Fruit fly (Drosophila melanogaster) whole organism, prepupa: Measurements from ENCODE around the gene Cyp4d2.

Experiments
- Blimp-1 ChIP-seq: fragments of 200-800 bp; sonication (Bioruptor generic); optimal IDR thresholded peaks from 3 replicates; lab custom pipeline; 2017; ENCODE audit warnings: missing biosample characterization, missing genetic modification characterization, mild to moderate bottlenecking, moderate library complexity, missing genetic modification reagents
- CG10631 ChIP-seq: fragments of 200-800 bp; sonication (Bioruptor generic); optimal IDR thresholded peaks from 2 replicates; lab custom pipeline; 2016; ENCODE audit warnings: missing biosample characterization, missing genetic modification characterization
- CG10669 ChIP-seq: fragments of 200-800 bp; sonication (Bioruptor generic); optimal IDR thresholded peaks from 3 replicates; lab custom pipeline; 2018; ENCODE audit warnings: missing biosample characterization, mild to moderate bottlenecking, missing genetic modification characterization, moderate library complexity
- CG11294 ChIP-seq: fragments of 200-800 bp; sonication (Bioruptor generic); IDR thresholded peaks from 2 replicates; pipeline ENCODE4 v1.3.6; 2022; ENCODE audit warnings: missing biosample characterization, missing genetic modification characterization
- CG11762 ChIP-seq: fragments of 200-800 bp; sonication (Bioruptor generic); optimal IDR thresholded peaks from 3 replicates; lab custom pipeline; 2016; ENCODE audit warnings: missing biosample characterization, missing genetic modification characterization; ENCODE audit not compliant: insufficient read depth
- CG11902 ChIP-seq: fragments of 200-800 bp; sonication (Bioruptor generic); optimal IDR thresholded peaks from 3 replicates; lab custom pipeline; 2016; ENCODE audit warnings: missing biosample characterization, missing genetic modification characterization
- CG15336 ChIP-seq: fragments of 200-800 bp; sonication (Bioruptor generic); IDR thresholded peaks from 2 replicates; pipeline ENCODE4 v1.3.6; 2022; ENCODE audit warnings: missing biosample characterization, missing genetic modification characterization
- CG1621 ChIP-seq: fragments of 200-800 bp; sonication (Bioruptor generic); optimal IDR thresholded peaks from 3 replicates; lab custom pipeline; 2018; ENCODE audit warnings: missing biosample characterization, mild to moderate bottlenecking, missing genetic modification characterization
- CG32006 ChIP-seq: fragments of 200-800 bp; sonication (Bioruptor generic); optimal IDR thresholded peaks from 3 replicates; lab custom pipeline; 2017; ENCODE audit warnings: missing biosample characterization, mild to moderate bottlenecking, missing genetic modification characterization
- CG3919 ChIP-seq: fragments of 200-800 bp; sonication (Bioruptor generic); optimal IDR thresholded peaks from 3 replicates; lab custom pipeline; 2016; ENCODE audit warnings: missing biosample characterization, missing genetic modification characterization
- CG6163 ChIP-seq: fragments of 200-800 bp; sonication (Bioruptor generic); IDR thresholded peaks from 3 replicates; pipeline ENCODE4 v1.3.6; 2022; ENCODE audit warnings: missing biosample characterization, missing genetic modification characterization
- CG6276 ChIP-seq: fragments of 200-800 bp; sonication (Bioruptor generic); optimal IDR thresholded peaks from 2 replicates; lab custom pipeline; 2017; ENCODE audit warnings: missing biosample characterization, mild to moderate bottlenecking, missing genetic modification characterization
- CG6854 ChIP-seq: fragments of 200-800 bp; sonication (Bioruptor generic); optimal IDR thresholded peaks from 2 replicates; lab custom pipeline; 2017; ENCODE audit warnings: missing biosample characterization, mild to moderate bottlenecking, missing genetic modification characterization
- CG7368 ChIP-seq: fragments of 200-800 bp; sonication (Bioruptor generic); optimal IDR thresholded peaks from 3 replicates; lab custom pipeline; 2016; ENCODE audit warnings: missing biosample characterization, missing genetic modification characterization
- CG8119 ChIP-seq: fragments of 200-800 bp; sonication (Bioruptor generic); IDR thresholded peaks from 3 replicates; pipeline ENCODE4 v1.3.6; 2022; ENCODE audit warnings: missing biosample characterization, missing genetic modification characterization
- Eip75B ChIP-seq: fragments of 200-800 bp; sonication (Bioruptor generic); optimal IDR thresholded peaks from 3 replicates; lab custom pipeline; 2016; ENCODE audit warnings: missing biosample characterization, missing genetic modification characterization
- Eip78C ChIP-seq: fragments of 200-800 bp; sonication (Bioruptor generic); peaks from one replicate; lab custom pipeline; 2016; ENCODE audit warnings: missing biosample characterization, missing genetic modification characterization
- Ets21C ChIP-seq: fragments of 200-800 bp; sonication (Bioruptor generic); optimal IDR thresholded peaks from 3 replicates; lab custom pipeline; 2016; ENCODE audit warnings: missing biosample characterization, missing genetic modification characterization
- Ets96B ChIP-seq: fragments of 200-800 bp; optimal IDR thresholded peaks from 2 replicates; lab custom pipeline; 2019; ENCODE audit warnings: missing biosample characterization, mild to moderate bottlenecking, missing genetic modification characterization, moderate library complexity
- Gug ChIP-seq: fragments of 200-800 bp; sonication (Bioruptor generic); IDR thresholded peaks from 2 replicates; pipeline ENCODE4 v1.3.6; 2022; ENCODE audit warnings: missing biosample characterization, missing genetic modification characterization
- Hr39 ChIP-seq: fragments of 200-800 bp; sonication (Bioruptor generic); optimal IDR thresholded peaks from 2 replicates; lab custom pipeline; 2016; ENCODE audit warnings: missing biosample characterization, missing genetic modification characterization
- Hr4 ChIP-seq: fragments of 200-800 bp; sonication (Bioruptor generic); optimal IDR thresholded peaks from 3 replicates; lab custom pipeline; 2016; ENCODE audit warnings: missing biosample characterization, missing genetic modification characterization
- Met ChIP-seq: fragments of 200-800 bp; sonication (Bioruptor generic); optimal IDR thresholded peaks from 3 replicates; lab custom pipeline; 2016; ENCODE audit warnings: missing biosample characterization, missing genetic modification characterization
- Smox ChIP-seq: fragments of 200-800 bp; sonication (Bioruptor generic); optimal IDR thresholded peaks from 3 replicates; lab custom pipeline; 2016; ENCODE audit warnings: missing biosample characterization, missing genetic modification characterization
- Sox102F ChIP-seq: fragments of 200-800 bp; sonication (Bioruptor generic); optimal IDR thresholded peaks from 2 replicates; lab custom pipeline; 2016; ENCODE audit warnings: missing biosample characterization, mild to moderate bottlenecking, missing genetic modification characterization
- Sox14 ChIP-seq: fragments of 200-800 bp; sonication (Bioruptor generic); optimal IDR thresholded peaks from 3 replicates; lab custom pipeline; 2016; ENCODE audit warnings: missing biosample characterization, missing genetic modification characterization
- achi ChIP-seq: fragments of 200-800 bp; sonication (Bioruptor generic); optimal IDR thresholded peaks from 3 replicates; lab custom pipeline; 2016; ENCODE audit warnings: missing biosample characterization, missing genetic modification characterization
- acj6 ChIP-seq: fragments of 200-800 bp; sonication (Bioruptor generic); optimal IDR thresholded peaks from 3 replicates; lab custom pipeline; 2016; ENCODE audit warnings: missing biosample characterization, missing genetic modification characterization
- cyc ChIP-seq: fragments of 200-800 bp; sonication (Bioruptor generic); optimal IDR thresholded peaks from 3 replicates; lab custom pipeline; 2016; ENCODE audit warnings: missing biosample characterization, missing genetic modification characterization
- dsx ChIP-seq: fragments of 200-800 bp; optimal IDR thresholded peaks from 3 replicates; lab custom pipeline; 2019; ENCODE audit warnings: missing biosample characterization, mild to moderate bottlenecking, missing genetic modification characterization, moderate library complexity; ENCODE audit not compliant: poor library complexity, severe bottlenecking
- eg ChIP-seq: fragments of 200-800 bp; sonication (Bioruptor generic); IDR thresholded peaks from 3 replicates; pipeline ENCODE4 v1.3.6; 2022; ENCODE audit warnings: missing biosample characterization, missing genetic modification characterization
- esn ChIP-seq: fragments of 200-800 bp; sonication (Bioruptor generic); optimal IDR thresholded peaks from 2 replicates; lab custom pipeline; 2016; ENCODE audit warnings: missing biosample characterization, mild to moderate bottlenecking, missing genetic modification characterization, moderate library complexity
- fd85E ChIP-seq: fragments of 200-800 bp; sonication (Bioruptor generic); optimal IDR thresholded peaks from 3 replicates; lab custom pipeline; 2016; ENCODE audit warnings: missing biosample characterization, missing genetic modification characterization
- fkh ChIP-seq: fragments of 200-800 bp; sonication (Bioruptor generic); optimal IDR thresholded peaks from 3 replicates; lab custom pipeline; 2017; ENCODE audit warnings: missing biosample characterization, mild to moderate bottlenecking, missing genetic modification characterization, moderate library complexity
- lz ChIP-seq: fragments of 200-800 bp; sonication (Bioruptor generic); optimal IDR thresholded peaks from 3 replicates; lab custom pipeline; 2016; ENCODE audit warnings: missing biosample characterization, missing genetic modification characterization
- net ChIP-seq: fragments of 200-800 bp; sonication (Bioruptor generic); optimal IDR thresholded peaks from 3 replicates; lab custom pipeline; 2016; ENCODE audit warnings: missing biosample characterization, missing genetic modification characterization
- pdm3 ChIP-seq: fragments of 200-800 bp; sonication (Bioruptor generic); optimal IDR thresholded peaks from 3 replicates; lab custom pipeline; 2016; ENCODE audit warnings: missing biosample characterization, missing genetic modification characterization
- salr ChIP-seq, 2 experiments: fragments of 200-800 bp; sonication (Bioruptor generic); optimal IDR thresholded peaks; 3 replicates each; lab custom pipeline; 2016 to 2018; ENCODE audit warnings: missing biosample characterization in 2 of 2, missing genetic modification characterization in 2 of 2, mild to moderate bottlenecking in 1 of 2
- ss ChIP-seq, 2 experiments: fragments of 200-800 bp; sonication (Bioruptor generic); optimal IDR thresholded peaks; 2 replicates in 1 of 2; 3 replicates in 1 of 2; lab custom pipeline; 2017 to 2018; ENCODE audit warnings: mild to moderate bottlenecking in 2 of 2, missing biosample characterization in 2 of 2, missing genetic modification characterization in 2 of 2, moderate library complexity in 1 of 2
- svp ChIP-seq: fragments of 200-800 bp; sonication (Bioruptor generic); peaks from one replicate; lab custom pipeline; 2016; ENCODE audit warnings: missing biosample characterization, missing genetic modification characterization
- topi ChIP-seq: fragments of 200-800 bp; sonication (Bioruptor generic); optimal IDR thresholded peaks from 3 replicates; lab custom pipeline; 2016; ENCODE audit warnings: missing biosample characterization, missing genetic modification characterization
- vri ChIP-seq: fragments of 200-800 bp; sonication (Bioruptor generic); optimal IDR thresholded peaks from 3 replicates; lab custom pipeline; 2016; ENCODE audit warnings: missing biosample characterization, mild to moderate bottlenecking, missing genetic modification characterization

Cyp4d2 gene

DNA sequence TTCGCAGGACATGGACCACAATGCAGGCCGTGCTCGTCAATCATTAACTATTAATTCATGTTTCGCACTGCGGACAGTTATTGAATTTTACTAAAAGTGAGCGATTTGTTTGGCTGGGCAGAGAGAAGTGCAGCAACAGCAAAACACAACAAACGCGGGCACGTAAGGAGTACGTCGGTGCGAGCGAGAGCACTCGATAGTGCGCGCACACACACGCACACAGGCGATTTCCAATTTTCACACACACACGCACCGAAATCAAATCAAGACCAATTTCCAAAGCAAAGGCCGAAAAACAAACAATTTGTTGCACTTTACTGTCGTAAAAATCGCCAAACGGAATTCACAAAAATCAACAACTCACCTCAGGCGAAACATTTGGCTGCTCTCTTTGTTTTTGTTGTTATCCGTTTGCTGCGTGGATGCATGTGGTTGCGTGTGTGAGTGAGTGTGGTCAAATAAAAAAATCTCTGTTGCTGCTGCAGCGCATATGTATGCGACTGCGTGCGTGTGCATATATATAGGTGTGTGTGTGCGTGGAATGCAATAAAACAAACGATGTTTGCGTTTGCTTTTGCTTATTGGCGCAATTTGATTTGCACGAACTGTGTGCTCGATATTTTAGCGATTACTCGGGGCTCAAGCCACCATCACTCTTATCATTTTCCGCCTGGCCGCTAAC is 17.7 kb upstream of the Cyp4d2 start (continued):
- TF ChIP-seq CG11762 (no peak), cyc (GFP tag; lab: Kevin White, UChicago) (no peak), Eip78C (peak; percentile 22), CG10669 (no peak), vri (GFP tag; lab: Kevin White, UChicago) (no peak), Hr4 (GFP tag; lab: Kevin White, UChicago) (no peak), lz (GFP tag; lab: Kevin White, UChicago) (no peak), net (GFP tag; lab: Kevin White, UChicago) (no peak), CG6276 (GFP tag; lab: Kevin White, UChicago) (no peak), CG6854 (GFP tag; lab: Kevin White, UChicago) (no peak), CG11294 (GFP tag; lab: Robert Waterston, UW) (no peak), CG10631 (GFP tag; lab: Kevin White, UChicago) (no peak), Sox14 (GFP tag; lab: Kevin White, UChicago) (peak; percentile 17), eg (GFP tag; lab: Robert Waterston, UW) (no peak)
- TF ChIP-seq, all 60 proteins: peak for 8

DNA sequence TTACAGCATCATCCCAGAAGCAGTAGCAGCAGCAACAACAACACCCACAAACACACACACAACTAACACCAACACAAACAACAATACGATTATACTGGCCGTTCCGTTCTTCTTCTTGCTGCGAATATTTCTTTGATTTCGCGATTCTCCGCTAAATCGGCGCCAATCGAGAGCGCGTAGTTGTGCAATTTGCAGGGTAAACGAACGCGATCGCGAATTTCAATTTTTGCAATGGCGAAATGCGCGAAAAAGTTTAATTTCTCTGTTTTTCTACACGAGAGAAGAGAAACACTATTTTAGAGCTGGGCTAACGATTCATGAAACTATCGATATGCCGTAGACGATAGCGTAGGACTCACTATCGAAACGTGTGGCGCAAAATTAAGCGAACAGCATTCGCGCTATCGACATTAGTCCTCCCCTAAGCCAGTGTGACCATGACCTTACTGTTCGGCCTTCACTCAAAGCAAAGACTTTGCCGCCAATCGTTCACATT is 17.1 kb upstream of the Cyp4d2 start, which contains the start of gene wapl:
TSS of gene wapl (minus strand) at position 316 of the 496 bp plus-strand sequence.
- TF ChIP-seq acj6 (GFP tag; lab: Kevin White, UChicago) (no peak), pdm3 (no peak), lz (GFP tag; lab: Kevin White, UChicago) (no peak), fkh (GFP tag; lab: Kevin White, UChicago) (no peak), Hr39 (GFP tag; lab: Kevin White, UChicago) (peak; percentile 32), CG8119 (GFP tag; lab: Robert Waterston, UW) (no peak), CG10631 (GFP tag; lab: Kevin White, UChicago) (no peak), eg (GFP tag; lab: Robert Waterston, UW) (no peak), Gug (GFP tag; lab: Robert Waterston, UW) (no peak), CG11902 (no peak), topi (GFP tag; lab: Kevin White, UChicago) (no peak), net (GFP tag; lab: Kevin White, UChicago) (no peak), achi (GFP tag; lab: Kevin White, UChicago) (no peak), CG6276 (GFP tag; lab: Kevin White, UChicago) (peak; percentile 19), Blimp-1 (GFP tag; lab: Kevin White, UChicago) (no peak), fd85E (no peak), ss (GFP tag; optimal IDR thresholded peaks at IDR 0.05; lab: Kevin White, UChicago) (no peak), Sox14 (GFP tag; lab: Kevin White, UChicago) (peak; percentile 7), CG3919 (GFP tag; lab: Kevin White, UChicago) (peak; percentile 26), CG7368 (GFP tag; lab: Kevin White, UChicago) (no peak), dsx (GFP tag; lab: Kevin White, UChicago) (no peak), CG6163 (no peak), Sox102F (GFP tag; lab: Kevin White, UChicago) (no peak), svp (GFP tag; lab: Kevin White, UChicago) (peak; percentile 26), Eip75B (GFP tag; lab: Kevin White, UChicago) (no peak), CG15336 (GFP tag; lab: Robert Waterston, UW) (no peak), CG10669 (no peak), CG11762 (no peak), Ets96B (tag; lab: Kevin White, UChicago) (no peak), Met (no peak), CG32006 (GFP tag; lab: Kevin White, UChicago) (no peak), esn (GFP tag; lab: Kevin White, UChicago) (peak; percentile 34), cyc (GFP tag; lab: Kevin White, UChicago) (peak; percentile 10), CG1621 (no peak), Ets21C (GFP tag; lab: Kevin White, UChicago) (no peak), salr (GFP tag; optimal IDR thresholded peaks at IDR 0.05; lab: Kevin White, UChicago) (no peak), Eip78C (peak; percentile 51), Smox (GFP tag; lab: Kevin White, UChicago) (no peak), Hr4 (GFP tag; lab: Kevin White, UChicago) (no peak)
